Worm (Caenorhabditis elegans) whole organism, late embryonic: ENCODE results near the gene pqn-35.

Experiments
- C38D4.7 ChIP-seq: fragments of 200-800 bp; sonication (Bioruptor generic); optimal IDR thresholded peaks from 2 replicates; lab custom pipeline; 2018; ENCODE audit warnings: mild to moderate bottlenecking, missing genetic modification characterization, moderate library complexity, missing compliant biosample characterization
- ama-1 ChIP-seq: fragments of 150-350 bp; optimal IDR thresholded peaks from 2 replicates; lab custom pipeline; 2014
- ceh-22 ChIP-seq: sonication (generic microtip); optimal IDR thresholded peaks from 2 replicates; lab custom pipeline; 2017; ENCODE audit warnings: missing biosample characterization, missing genetic modification characterization
- ceh-45 ChIP-seq: fragments of 200-800 bp; sonication (Bioruptor generic); IDR thresholded peaks from 2 replicates; pipeline ENCODE4 v1.3.6; 2022; ENCODE audit warnings: missing genetic modification reagents, missing genetic modification characterization, missing compliant biosample characterization
- nhr-11 ChIP-seq: fragments of 150-350 bp; optimal IDR thresholded peaks from 2 replicates; lab custom pipeline; 2014; ENCODE audit warnings: missing biosample characterization, missing genetic modification characterization
- tbx-2 ChIP-seq: sonication (generic microtip); optimal IDR thresholded peaks from 2 replicates; lab custom pipeline; 2016; ENCODE audit warnings: missing genetic modification characterization, missing compliant biosample characterization
- ztf-16 ChIP-seq: sonication (generic microtip); optimal IDR thresholded peaks from 2 replicates; lab custom pipeline; 2017; ENCODE audit warnings: missing genetic modification characterization, missing compliant biosample characterization

DNA sequence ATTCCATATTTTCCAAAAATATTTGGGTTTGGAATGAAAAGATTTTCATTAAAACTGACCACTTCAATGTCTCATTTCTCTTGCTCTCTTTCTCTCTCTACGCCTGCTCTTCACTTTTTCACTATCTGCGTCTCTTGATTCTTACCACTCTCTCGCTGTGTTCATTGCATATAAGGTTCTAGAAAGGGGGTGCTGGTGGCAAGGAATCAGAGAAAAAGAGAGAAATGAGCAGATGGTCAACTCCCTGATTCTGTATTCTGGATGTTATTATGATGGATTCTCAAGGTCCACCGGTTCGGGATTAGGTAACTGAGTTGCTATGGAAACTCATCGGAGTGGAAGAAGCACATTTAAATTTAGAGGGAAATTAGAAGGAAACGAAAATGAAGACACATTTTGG lies 28.0 kb downstream of the pqn-35 start:
- no peak for TF ChIP-seq nhr-11 (tag; lab: Kevin White, UChicago)
- no peak for TF ChIP-seq C38D4.7 (GFP tag; lab: Kevin White, UChicago)
- no peak for TF ChIP-seq tbx-2 (tag; lab: Kevin White, UChicago)
- no peak for TF ChIP-seq ztf-16
- TF ChIP-seq ama-1 (lab: Kevin White, UChicago): no peak
- no peak for TF ChIP-seq ceh-45 (GFP tag; lab: Robert Waterston, UW)
- TF ChIP-seq ceh-22 (tag; lab: Kevin White, UChicago): no peak
